Worm (Caenorhabditis elegans): ENCODE results near the gene ZK856.5.

DNA sequence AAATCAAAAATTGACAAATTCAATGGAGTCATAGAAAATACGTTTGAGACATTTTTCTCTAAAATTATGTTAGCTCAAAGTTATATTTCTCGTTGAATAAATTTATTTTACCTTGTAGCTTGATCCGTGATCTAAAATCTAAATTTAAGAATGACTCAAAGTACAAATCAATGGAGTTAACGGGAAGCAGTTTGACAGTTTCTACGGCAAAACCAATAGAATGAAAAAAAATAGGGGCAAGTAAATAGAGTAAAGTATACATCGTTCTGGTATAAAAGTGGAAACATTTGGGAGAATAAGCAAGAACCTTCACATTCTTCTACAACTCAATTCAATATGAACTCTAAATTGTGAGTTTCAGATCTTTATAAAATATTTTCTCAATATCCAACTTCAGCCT lies 41.0 kb upstream of the ZK856.5 start, which contains the start of gene fipr-6:
- no peak for TF ChIP-seq eyg-1 (tag; optimal IDR thresholded peaks at IDR 0.05)
- no peak for TF ChIP-seq ceh-6 (GFP tag; optimal IDR thresholded peaks at IDR 0.05)
- TF ChIP-seq rnt-1 (tag; optimal IDR thresholded peaks at IDR 0.05) = no peak
- no peak for TF ChIP-seq nhr-11 (tag; optimal IDR thresholded peaks at IDR 0.05)
- TF ChIP-seq dmd-4 (tag; optimal IDR thresholded peaks at IDR 0.05; ENCODE audit: borderline replicate concordance) = no peak
- no peak for TF ChIP-seq lin-11 (tag; optimal IDR thresholded peaks at IDR 0.05)
- no peak for TF ChIP-seq nfya-1 (tag; optimal IDR thresholded peaks at IDR 0.05)
- TF ChIP-seq syd-9 (tag; optimal IDR thresholded peaks at IDR 0.05) = no peak
- no peak for TF ChIP-seq ref-2 (tag; optimal IDR thresholded peaks at IDR 0.05)

Measured in whole organism, late embryonic.